Fruit fly (Drosophila melanogaster): ENCODE measurements around the gene bcd.

bcd gene

dm6 chr3R:6780004-6780403 lies 20.7 kb upstream of the bcd start:
- TF ChIP-seq CG6791 (GFP tag; IDR thresholded peaks at IDR 0.05; ENCODE audit: partially characterized antibody) (peak; percentile 48; the same call in 1 of the 3 replicates), yki (optimal IDR thresholded peaks at IDR 0.05) (peak; percentile 30), amos (GFP tag; IDR thresholded peaks at IDR 0.05; ENCODE audit: partially characterized antibody) (peak; percentile 67; the same call in 1 of the 2 replicates), CG8478 (optimal IDR thresholded peaks at IDR 0.05) (no peak), pita (GFP tag; optimal IDR thresholded peaks at IDR 0.05) (peak; percentile 82), CG7271 (tag; optimal IDR thresholded peaks at IDR 0.05) (peak; percentile 24), Dfd (GFP tag; optimal IDR thresholded peaks at IDR 0.05) (peak in 1 of 2 experiments; percentile 10), CG42726 (GFP tag; IDR thresholded peaks at IDR 0.05; ENCODE audit: partially characterized antibody) (peak; percentile 54; the same call in 1 of the 2 replicates), CG6254 (GFP tag; optimal IDR thresholded peaks at IDR 0.05) (no peak), knrl (GFP tag; IDR thresholded peaks at IDR 0.05; ENCODE audit: partially characterized antibody) (peak; percentile 70; the same call in 2 of the 3 replicates), CG18619 (GFP tag; optimal IDR thresholded peaks at IDR 0.05) (no peak), CTCF (GFP tag; optimal IDR thresholded peaks at IDR 0.05) (peak; percentile 76), Jarid2 (GFP tag; optimal IDR thresholded peaks at IDR 0.05) (peak; percentile 32), Bgb (GFP tag; IDR thresholded peaks at IDR 0.05; ENCODE audit: partially characterized antibody) (0 out of 2 replicates have a peak, but pooled peaks have one; percentile 59), zen (tag; optimal IDR thresholded peaks at IDR 0.05) (peak; percentile 16), sr (GFP tag; IDR thresholded peaks at IDR 0.05) (no peak), Lhr (GFP tag; optimal IDR thresholded peaks at IDR 0.05) (peak; percentile 67), CG31365 (tag; optimal IDR thresholded peaks at IDR 0.05) (peak; percentile 97), CG17829 (tag; optimal IDR thresholded peaks at IDR 0.05) (peak; percentile 27), crp (GFP tag; optimal IDR thresholded peaks at IDR 0.05) (no peak), CG4282 (GFP tag; optimal IDR thresholded peaks at IDR 0.05) (no peak), CG33213 (GFP tag; optimal IDR thresholded peaks at IDR 0.05) (peak; percentile 38), HmgD (GFP tag; optimal IDR thresholded peaks at IDR 0.05) (peak; percentile 40), CG43689 (GFP tag; IDR thresholded peaks at IDR 0.05) (no peak), CG8290 (GFP tag; optimal IDR thresholded peaks at IDR 0.05) (peak; percentile 33), CG8290 (tag; optimal IDR thresholded peaks at IDR 0.05) (no peak), fd64A (GFP tag; optimal IDR thresholded peaks at IDR 0.05) (no peak), gem (tag; optimal IDR thresholded peaks at IDR 0.05) (peak; percentile 6), CG11504 (tag; optimal IDR thresholded peaks at IDR 0.05) (peak; percentile 81), mld (GFP tag; IDR thresholded peaks at IDR 0.05; ENCODE audit: partially characterized antibody) (no peak), Ravus (GFP tag; IDR thresholded peaks at IDR 0.05) (no peak), CG15696 (tag; optimal IDR thresholded peaks at IDR 0.05) (peak; percentile 4), disco-r (GFP tag; optimal IDR thresholded peaks at IDR 0.05) (no peak), HmgZ (tag; optimal IDR thresholded peaks at IDR 0.05) (peak; percentile 24), gsb (GFP tag; IDR thresholded peaks at IDR 0.05) (no peak), CoRest (tag; optimal IDR thresholded peaks at IDR 0.05) (peak; percentile 3), Ets65A (GFP tag) (peak; percentile 72), CG2199 (GFP tag; IDR thresholded peaks at IDR 0.05) (peak; percentile 83; the same call in 2 of the 3 replicates), usp (GFP tag; optimal IDR thresholded peaks at IDR 0.05) (no peak), Side (GFP tag; optimal IDR thresholded peaks at IDR 0.05) (no peak), CG7556 (GFP tag; optimal IDR thresholded peaks at IDR 0.05) (no peak), CG1603 (tag; optimal IDR thresholded peaks at IDR 0.05) (peak; percentile 55), tna (GFP tag; IDR thresholded peaks at IDR 0.05; ENCODE audit: partially characterized antibody) (no peak), Drgx (GFP tag; IDR thresholded peaks at IDR 0.05) (no peak), lola (GFP tag; optimal IDR thresholded peaks at IDR 0.05) (peak in 1 of 3 experiments; percentile 6), Sry-β (GFP tag; optimal IDR thresholded peaks at IDR 0.05) (no peak), Myb (GFP tag; optimal IDR thresholded peaks at IDR 0.05) (peak; percentile 55), CG10321 (GFP tag; IDR thresholded peaks at IDR 0.05) (no peak)

All from whole organism, embryonic.